Worm (Caenorhabditis elegans) whole organism, L2 larva: Measurements from ENCODE around the gene Y54G2A.44.

Experiments
- ZK546.5 ChIP-seq: sonication (generic microtip); optimal IDR thresholded peaks from 2 replicates; lab custom pipeline; 2017; ENCODE audit warnings: missing biosample characterization, missing genetic modification characterization
- ceh-16 ChIP-seq: fragments of 150-350 bp; optimal IDR thresholded peaks from 2 replicates; lab custom pipeline; 2014; ENCODE audit warnings: missing biosample characterization, missing genetic modification characterization
- egl-27 ChIP-seq: sonication (generic microtip); optimal IDR thresholded peaks from 3 replicates; lab custom pipeline; 2017; ENCODE audit warnings: missing biosample characterization, missing genetic modification reagents, missing genetic modification characterization
- gmeb-1 ChIP-seq: fragments of 150-350 bp; optimal IDR thresholded peaks from 2 replicates; lab custom pipeline; 2014; ENCODE audit warnings: missing biosample characterization, missing genetic modification characterization
- lin-39 ChIP-seq: fragments of 150-350 bp; optimal IDR thresholded peaks from 2 replicates; lab custom pipeline; 2014; ENCODE audit warnings: missing biosample characterization, missing genetic modification reagents, missing genetic modification characterization
- nhr-11 ChIP-seq: fragments of 150-350 bp; optimal IDR thresholded peaks from 2 replicates; lab custom pipeline; 2014; ENCODE audit warnings: missing biosample characterization, missing genetic modification characterization
- nhr-21 ChIP-seq: fragments of 150-350 bp; optimal IDR thresholded peaks from 2 replicates; lab custom pipeline; 2014; ENCODE audit warnings: missing biosample characterization, missing genetic modification characterization
- skn-1 ChIP-seq: sonication (generic microtip); optimal IDR thresholded peaks from 2 replicates; lab custom pipeline; 2017; ENCODE audit warnings: missing biosample characterization, missing genetic modification characterization
- unc-39 ChIP-seq: fragments of 150-350 bp; optimal IDR thresholded peaks from 2 replicates; lab custom pipeline; 2014; ENCODE audit warnings: missing biosample characterization, missing genetic modification characterization
- ztf-11 ChIP-seq: sonication (generic microtip); optimal IDR thresholded peaks from 2 replicates; lab custom pipeline; 2017; ENCODE audit warnings: missing biosample characterization, missing genetic modification characterization

ce11 chrIV:2820408-2820807 lies 18.8 kb downstream of the Y54G2A.44 start, which contains the start of gene Y54G2A.37:
- TF ChIP-seq lin-39: no peak
- TF ChIP-seq ztf-11: no peak
- no peak for TF ChIP-seq skn-1 (tag; lab: Kevin White, UChicago)
- TF ChIP-seq gmeb-1 (tag; lab: Kevin White, UChicago): no peak
- no peak for TF ChIP-seq ZK546.5
- no peak for TF ChIP-seq nhr-11 (tag; lab: Kevin White, UChicago)
- TF ChIP-seq unc-39 (tag; lab: Kevin White, UChicago): no peak
- TF ChIP-seq ceh-16 (tag; lab: Kevin White, UChicago): no peak
- TF ChIP-seq egl-27 (tag; lab: Kevin White, UChicago): no peak
- TF ChIP-seq nhr-21 (tag; lab: Kevin White, UChicago): no peak
